Worm (Caenorhabditis elegans): Measurements from ENCODE around the gene C04F5.9.
A peak's percentile ranks its signal among the peaks of the same experiment; 100 is the strongest.

C04F5.9 gene

DNA sequence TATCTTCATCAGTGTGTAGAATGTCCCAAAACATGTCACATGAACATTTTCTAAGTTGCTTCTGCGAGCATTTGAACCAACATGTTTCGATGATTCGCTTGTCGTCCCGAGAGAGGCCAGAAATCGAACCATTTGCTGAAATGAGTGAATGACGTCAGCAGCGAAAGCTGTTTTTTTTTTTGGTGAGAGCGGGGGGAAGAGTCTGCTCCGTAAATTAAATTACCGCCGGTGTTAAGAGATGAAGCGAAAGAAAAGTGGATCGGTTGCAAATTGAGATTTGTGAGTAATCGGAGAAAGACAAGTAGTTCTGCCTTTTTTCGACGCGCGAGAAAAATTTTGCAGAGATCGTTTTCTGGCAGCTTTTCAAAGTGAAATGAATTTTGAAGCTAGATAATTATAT, 30.7 kb downstream of the C04F5.9 start:
- no peak for TF ChIP-seq zag-1 (tag; optimal IDR thresholded peaks at IDR 0.05)
- no peak for TF ChIP-seq nfya-1 (tag; optimal IDR thresholded peaks at IDR 0.05; ENCODE audit: insufficient read depth)
- no peak for TF ChIP-seq egl-5 (tag; optimal IDR thresholded peaks at IDR 0.05)
- no peak for TF ChIP-seq jun-1 (tag; optimal IDR thresholded peaks at IDR 0.05)
- TF ChIP-seq mdl-1 (tag; optimal IDR thresholded peaks at IDR 0.05), result no peak
- no peak for TF ChIP-seq ceh-9 (tag; optimal IDR thresholded peaks at IDR 0.05)
- TF ChIP-seq nhr-76 (tag; optimal IDR thresholded peaks at IDR 0.05), result no peak
- no peak for TF ChIP-seq fkh-10 (GFP tag; optimal IDR thresholded peaks at IDR 0.05)

DNA sequence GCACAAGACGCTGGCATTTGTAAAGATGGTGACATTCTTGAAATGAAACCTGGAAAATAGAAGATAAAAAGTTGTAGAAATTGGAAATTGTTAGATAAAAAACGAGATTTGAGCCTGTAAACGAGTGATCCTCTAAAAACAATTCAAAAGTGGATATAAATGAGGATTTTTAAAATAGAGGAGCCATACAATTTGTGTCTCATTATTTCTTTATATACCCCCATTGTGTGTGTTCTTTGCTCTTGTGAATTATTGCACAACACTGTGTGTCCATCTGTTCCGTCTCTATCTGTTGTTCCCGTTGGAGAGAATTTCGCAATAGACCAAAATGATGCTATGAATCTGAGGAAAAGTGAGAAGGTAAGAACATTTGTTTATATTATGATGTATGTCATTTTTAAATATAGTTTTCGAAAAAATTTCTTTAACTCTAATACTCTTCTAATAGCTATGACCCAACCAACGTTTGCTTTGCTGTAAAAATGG, 32.0 kb downstream of the C04F5.9 start, which contains the start of gene Y58A7A.5:
Gene Y58A7A.5, minus strand, starts transcription at position 51 of the 486 bp plus-strand sequence.
- no peak for TF ChIP-seq snpc-4 (tag; optimal IDR thresholded peaks at IDR 0.05)
- TF ChIP-seq ztf-4 (tag; optimal IDR thresholded peaks at IDR 0.05), result no peak
- TF ChIP-seq ceh-28 (tag; optimal IDR thresholded peaks at IDR 0.05), result peak; percentile 3
- no peak for TF ChIP-seq hmg-11 (tag; optimal IDR thresholded peaks at IDR 0.05)
- TF ChIP-seq nhr-23 (tag; optimal IDR thresholded peaks at IDR 0.05), result no peak
- TF ChIP-seq tbx-2 (tag; optimal IDR thresholded peaks at IDR 0.05), result no peak
- no peak for TF ChIP-seq lsy-12 (tag; optimal IDR thresholded peaks at IDR 0.05)
- TF ChIP-seq sea-2 (GFP tag; optimal IDR thresholded peaks at IDR 0.05), result no peak
- no peak for TF ChIP-seq ceh-9 (tag; optimal IDR thresholded peaks at IDR 0.05)
- no peak for TF ChIP-seq skn-1 (tag; optimal IDR thresholded peaks at IDR 0.05)
- no peak for TF ChIP-seq nhr-237 (tag; optimal IDR thresholded peaks at IDR 0.05)
- peak; percentile 22 for TF ChIP-seq nfya-1 (tag; optimal IDR thresholded peaks at IDR 0.05; ENCODE audit: insufficient read depth)
- no peak for TF ChIP-seq mml-1 (tag; optimal IDR thresholded peaks at IDR 0.05)
- TF ChIP-seq pqm-1 (tag; optimal IDR thresholded peaks at IDR 0.05), result no peak
- no peak for TF ChIP-seq nhr-25 (tag; optimal IDR thresholded peaks at IDR 0.05)
- TF ChIP-seq nhr-76 (tag; optimal IDR thresholded peaks at IDR 0.05), result no peak
- no peak for TF ChIP-seq nhr-77 (tag; optimal IDR thresholded peaks at IDR 0.05)
- no peak for TF ChIP-seq ama-1 (optimal IDR thresholded peaks at IDR 0.05)
- no peak for TF ChIP-seq aly-2 (tag; optimal IDR thresholded peaks at IDR 0.05)
- no peak for TF ChIP-seq nhr-67 (tag; optimal IDR thresholded peaks at IDR 0.05)
- TF ChIP-seq nhr-11 (tag; optimal IDR thresholded peaks at IDR 0.05), result no peak
- TF ChIP-seq pha-4 (tag; optimal IDR thresholded peaks at IDR 0.05), result peak; percentile 28
- no peak for TF ChIP-seq fkh-2 (tag; optimal IDR thresholded peaks at IDR 0.05)
- peak; percentile 26 for TF ChIP-seq lin-39 (tag; optimal IDR thresholded peaks at IDR 0.05)
- TF ChIP-seq ZK546.5 (tag; optimal IDR thresholded peaks at IDR 0.05), result no peak
- TF ChIP-seq eor-1 (tag; optimal IDR thresholded peaks at IDR 0.05), result no peak
- TF ChIP-seq zag-1 (tag; optimal IDR thresholded peaks at IDR 0.05), result no peak
- TF ChIP-seq egl-5 (tag; optimal IDR thresholded peaks at IDR 0.05), result no peak
- no peak for TF ChIP-seq ztf-11 (tag; optimal IDR thresholded peaks at IDR 0.05)
- TF ChIP-seq mdl-1 (tag; optimal IDR thresholded peaks at IDR 0.05), result no peak
- TF ChIP-seq daf-12 (tag; optimal IDR thresholded peaks at IDR 0.05), result no peak
- no peak for TF ChIP-seq elt-2 (tag; optimal IDR thresholded peaks at IDR 0.05)
- no peak for TF ChIP-seq jun-1 (tag; optimal IDR thresholded peaks at IDR 0.05)

DNA sequence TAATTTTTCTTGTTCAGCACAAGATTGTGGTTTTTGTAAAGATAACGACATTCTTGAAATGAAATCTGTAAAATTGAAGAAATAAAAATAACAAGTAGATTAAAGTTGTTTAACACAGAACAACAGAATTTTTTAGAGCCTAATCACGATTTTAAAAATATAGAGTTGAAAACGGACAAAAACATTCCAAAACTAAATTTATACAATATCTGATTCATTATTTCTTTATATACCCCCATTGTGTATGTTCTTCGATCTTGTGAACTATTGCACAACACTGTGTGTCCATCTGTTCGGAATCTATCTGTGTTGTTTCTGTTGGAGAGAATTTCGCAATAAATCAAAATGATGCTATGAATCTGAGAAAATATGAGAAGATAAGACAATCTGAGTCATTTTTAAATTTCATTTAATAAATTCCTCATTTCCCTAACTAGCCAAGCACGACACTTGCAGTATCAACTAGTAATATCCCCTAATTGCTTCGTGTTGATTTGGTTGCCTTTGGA, 34.0 kb downstream of the C04F5.9 start, which contains the start of gene Y58A7A.4:
Gene Y58A7A.4, minus strand, starts transcription at position 51 of the 509 bp plus-strand sequence.
- no peak for TF ChIP-seq lin-39 (tag; optimal IDR thresholded peaks at IDR 0.05)
- TF ChIP-seq skn-1 (tag; optimal IDR thresholded peaks at IDR 0.05), result no peak
- TF ChIP-seq lin-15B (tag; optimal IDR thresholded peaks at IDR 0.05), result no peak
- TF ChIP-seq R02D3.7 (tag; optimal IDR thresholded peaks at IDR 0.05), result no peak
- no peak for TF ChIP-seq nfya-1 (tag; optimal IDR thresholded peaks at IDR 0.05; ENCODE audit: insufficient read depth)
- no peak for TF ChIP-seq daf-12 (tag; optimal IDR thresholded peaks at IDR 0.05)
- TF ChIP-seq mdl-1 (tag; optimal IDR thresholded peaks at IDR 0.05), result no peak
- TF ChIP-seq nhr-12 (tag; optimal IDR thresholded peaks at IDR 0.05), result no peak
- no peak for TF ChIP-seq elt-1 (tag; optimal IDR thresholded peaks at IDR 0.05)
- no peak for TF ChIP-seq ztf-11 (tag; optimal IDR thresholded peaks at IDR 0.05)
- TF ChIP-seq jun-1 (tag; optimal IDR thresholded peaks at IDR 0.05), result no peak

DNA sequence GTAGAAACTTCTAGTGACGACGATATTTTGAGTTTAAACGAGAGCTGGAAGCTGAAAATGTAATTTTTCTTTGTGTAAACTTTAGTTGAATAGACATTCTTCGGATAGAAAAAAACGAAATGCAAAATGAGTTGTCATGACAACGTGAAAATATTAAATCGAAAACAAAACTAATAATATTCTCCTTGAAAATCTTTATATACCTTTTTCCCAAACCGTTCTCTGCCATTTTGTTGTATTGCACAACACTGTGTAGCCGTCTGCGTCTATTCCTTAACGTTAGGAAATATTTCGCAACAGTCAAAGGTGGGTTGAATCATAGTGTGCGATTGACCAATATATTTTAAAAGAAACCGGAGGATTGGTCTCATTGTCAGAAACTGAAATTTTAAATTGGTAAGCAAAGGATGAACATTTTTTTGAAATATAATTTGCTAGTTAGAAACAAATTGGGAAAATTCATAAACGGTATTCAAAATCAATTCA, 38.1 kb downstream of the C04F5.9 start, which contains the start of gene Y58A7A.3:
Gene Y58A7A.3, minus strand, starts transcription at position 51 of the 486 bp plus-strand sequence.
- TF ChIP-seq pqm-1 (tag; optimal IDR thresholded peaks at IDR 0.05) (peak; percentile 28), elt-1 (tag; optimal IDR thresholded peaks at IDR 0.05) (no peak), elt-2 (tag; optimal IDR thresholded peaks at IDR 0.05) (peak; percentile 36), nhr-23 (tag; optimal IDR thresholded peaks at IDR 0.05) (peak; percentile 72), hmg-11 (tag; optimal IDR thresholded peaks at IDR 0.05) (no peak), fkh-10 (GFP tag; optimal IDR thresholded peaks at IDR 0.05) (no peak), snpc-4 (tag; optimal IDR thresholded peaks at IDR 0.05) (no peak), egl-27 (tag; optimal IDR thresholded peaks at IDR 0.05) (no peak), pha-4 (tag; optimal IDR thresholded peaks at IDR 0.05) (peak; percentile 75), zag-1 (tag; optimal IDR thresholded peaks at IDR 0.05) (no peak), ZK546.5 (tag; optimal IDR thresholded peaks at IDR 0.05) (no peak), nhr-237 (tag; optimal IDR thresholded peaks at IDR 0.05) (no peak), unc-39 (tag; optimal IDR thresholded peaks at IDR 0.05) (no peak), lsy-12 (tag; optimal IDR thresholded peaks at IDR 0.05) (no peak), lin-15B (tag; optimal IDR thresholded peaks at IDR 0.05) (peak; percentile 2), nhr-76 (tag; optimal IDR thresholded peaks at IDR 0.05) (no peak), sea-2 (GFP tag; optimal IDR thresholded peaks at IDR 0.05) (no peak), nhr-25 (tag; optimal IDR thresholded peaks at IDR 0.05) (peak; percentile 5), ceh-28 (tag; optimal IDR thresholded peaks at IDR 0.05) (peak; percentile 43), egl-5 (tag; optimal IDR thresholded peaks at IDR 0.05) (no peak), jun-1 (tag; optimal IDR thresholded peaks at IDR 0.05) (peak; percentile 11), mml-1 (tag; optimal IDR thresholded peaks at IDR 0.05) (no peak), nhr-28 (tag; optimal IDR thresholded peaks at IDR 0.05) (no peak), skn-1 (tag; optimal IDR thresholded peaks at IDR 0.05) (peak; percentile 28), nfya-1 (tag; optimal IDR thresholded peaks at IDR 0.05; ENCODE audit: insufficient read depth) (peak; percentile 46)

All from whole organism, L3 larva.